Worm (Caenorhabditis elegans) whole organism, young adult: ENCODE measurements around the gene T07F12.1.

ENCODE experiments used
- Y67H2A.10 ChIP-seq: fragments of 200-800 bp; sonication (Bioruptor generic); conservative IDR thresholded peaks from 2 replicates; pipeline ENCODE4 v1.3.6; 2022; ENCODE audit warnings: missing genetic modification reagents, missing genetic modification characterization, missing compliant biosample characterization
- let-607 ChIP-seq, 2 experiments: fragments of 200-800 bp in 1 of 2; sonication (Bioruptor generic) in 1 of 2; sonication (generic microtip) in 1 of 2; optimal IDR thresholded peaks; 2 replicates each; lab custom pipeline; 2016 to 2018; ENCODE audit warnings: mild to moderate bottlenecking in 2 of 2, missing compliant biosample characterization in 2 of 2, missing genetic modification characterization in 2 of 2, moderate library complexity in 2 of 2, missing genotype in 1 of 2
- lin-35 ChIP-seq, 3 experiments: fragments of 150-350 bp in 2 of 3; sonication (generic microtip) in 1 of 3; optimal IDR thresholded peaks; 2 replicates each; lab custom pipeline; 2014 to 2018; ENCODE audit warnings: missing biosample characterization in 3 of 3, missing genetic modification characterization in 3 of 3, missing genetic modification reagents in 3 of 3
- lsy-27 ChIP-seq: sonication (generic microtip); optimal IDR thresholded peaks from 2 replicates; lab custom pipeline; 2017; ENCODE audit warnings: missing genetic modification characterization, mild to moderate bottlenecking, missing compliant biosample characterization, antibody characterized with exemption, missing genotype, borderline replicate concordance; ENCODE audit not compliant: insufficient read depth
- pbrm-1 ChIP-seq: fragments of 200-800 bp; sonication (Bioruptor generic); IDR thresholded peaks from 2 replicates; pipeline ENCODE4 v1.3.6; 2022; ENCODE audit warnings: missing genetic modification reagents, missing genetic modification characterization, missing compliant biosample characterization
- snpc-4 ChIP-seq, 5 experiments: fragments of 150-350 bp in 1 of 5; sonication (generic microtip) in 4 of 5; optimal IDR thresholded peaks; 2 replicates each; lab custom pipeline; 2014 to 2018; ENCODE audit warnings: missing genetic modification characterization in 5 of 5, missing biosample characterization in 3 of 5, antibody characterized with exemption in 2 of 5, mild to moderate bottlenecking in 2 of 5, missing compliant biosample characterization in 2 of 5, missing genotype in 2 of 5, moderate library complexity in 2 of 5, missing genetic modification reagents in 1 of 5

ce11 chrX:4859582-4860095, 34.2 kb upstream of the T07F12.1 start, which contains the start of gene add-1:
- no peak for TF ChIP-seq let-607 (tag; optimal IDR thresholded peaks at IDR 0.05; lab: Kevin White, UChicago)
- TF ChIP-seq snpc-4 (GFP tag; optimal IDR thresholded peaks at IDR 0.05; lab: Kevin White, UChicago) = no peak
- TF ChIP-seq snpc-4 (tag; optimal IDR thresholded peaks at IDR 0.05; lab: Kevin White, UChicago) = no peak
- TF ChIP-seq lsy-27 (tag; lab: Kevin White, UChicago) = no peak
- TF ChIP-seq Y67H2A.10 (GFP tag; lab: Robert Waterston, UW) = no peak
- TF ChIP-seq lin-35 (GFP tag; optimal IDR thresholded peaks at IDR 0.05; lab: Kevin White, UChicago) = no peak
- no peak for TF ChIP-seq pbrm-1 (GFP tag; lab: Robert Waterston, UW)
